Worm (Caenorhabditis elegans) whole organism, mixed stage, embryonic: ENCODE data around the gene F52E1.9.

Source experiments
- ztf-11 ChIP-seq: fragments of 150-350 bp; optimal IDR thresholded peaks from 2 replicates; lab custom pipeline; 2014; ENCODE audit warnings: missing biosample characterization, missing genetic modification characterization

F52E1.9 gene

ce11 chrV:8348959-8349389, 53.5 kb downstream of the F52E1.9 start (continued):
- no peak for TF ChIP-seq ztf-11 (tag; lab: Kevin White, UChicago)
